Fruit fly (Drosophila melanogaster): ENCODE measurements around the gene Mi-2.
A peak's percentile ranks its signal among the peaks of the same experiment; 100 is the strongest.

The Mi-2 gene

DNA sequence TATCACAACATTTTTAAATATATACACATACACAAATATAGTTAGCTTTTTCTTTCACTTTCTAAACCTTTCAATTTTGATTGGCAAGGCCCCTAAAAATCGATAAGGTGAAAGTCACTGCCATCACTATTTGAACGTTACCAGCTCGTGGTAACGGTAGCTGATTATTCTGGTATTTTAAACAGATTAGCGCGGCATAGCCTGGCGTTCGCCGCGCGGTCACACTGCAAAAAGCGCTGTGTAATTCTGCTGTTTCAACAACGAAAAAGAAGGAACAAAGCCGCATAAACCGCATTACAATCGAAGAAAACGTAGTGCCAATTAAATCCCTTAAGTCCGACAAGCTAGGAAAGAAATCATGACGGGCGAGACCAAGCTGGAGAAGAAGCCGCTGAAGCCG is 4.8 kb upstream of the Mi-2 start, which contains the start of gene Rpn1 (continued):
- TF ChIP-seq Xbp1 (GFP tag; optimal IDR thresholded peaks at IDR 0.05), result peak; percentile 48
- TF ChIP-seq row (GFP tag; IDR thresholded peaks at IDR 0.05), result peak; percentile 82
- no peak; the same call in 1 of the 2 replicates for TF ChIP-seq NFAT (GFP tag; IDR thresholded peaks at IDR 0.05)
- no peak for TF ChIP-seq CG33557 (GFP tag; optimal IDR thresholded peaks at IDR 0.05)
- TF ChIP-seq HLH3B (GFP tag; IDR thresholded peaks at IDR 0.05), result no peak
- peak; percentile 59 for TF ChIP-seq Scr (GFP tag; IDR thresholded peaks at IDR 0.05; ENCODE audit: partially characterized antibody)
- TF ChIP-seq CG4854 (GFP tag; optimal IDR thresholded peaks at IDR 0.05), result no peak
- TF ChIP-seq cwo (GFP tag; optimal IDR thresholded peaks at IDR 0.05), result no peak
- TF ChIP-seq twi (tag; optimal IDR thresholded peaks at IDR 0.05), result no peak
- no peak for TF ChIP-seq Ptx1 (GFP tag; IDR thresholded peaks at IDR 0.05)
- no peak for TF ChIP-seq Neu2 (GFP tag; optimal IDR thresholded peaks at IDR 0.05; ENCODE audit: borderline replicate concordance)
- TF ChIP-seq CG3726 (GFP tag; IDR thresholded peaks at IDR 0.05), result no peak
- no peak for TF ChIP-seq zfh1 (GFP tag; IDR thresholded peaks at IDR 0.05)
- no peak for TF ChIP-seq crol (GFP tag; IDR thresholded peaks at IDR 0.05)
- TF ChIP-seq CG6791 (GFP tag; IDR thresholded peaks at IDR 0.05; ENCODE audit: partially characterized antibody), result peak; percentile 62; the same call in 1 of the 3 replicates
- TF ChIP-seq vnd (GFP tag; IDR thresholded peaks at IDR 0.05; ENCODE audit: partially characterized antibody), result 0 out of 3 replicates have a peak, but pooled peaks have one; percentile 33
- TF ChIP-seq btn (GFP tag; optimal IDR thresholded peaks at IDR 0.05), result no peak
- TF ChIP-seq chn (GFP tag; optimal IDR thresholded peaks at IDR 0.05), result no peak
- TF ChIP-seq Doc3 (GFP tag; IDR thresholded peaks at IDR 0.05; ENCODE audit: partially characterized antibody), result no peak
- no peak for TF ChIP-seq CG2712 (tag; optimal IDR thresholded peaks at IDR 0.05)
- no peak for TF ChIP-seq Aef1 (GFP tag; IDR thresholded peaks at IDR 0.05)
- TF ChIP-seq CG17568 (GFP tag; optimal IDR thresholded peaks at IDR 0.05), result no peak
- TF ChIP-seq CG10267 (tag; optimal IDR thresholded peaks at IDR 0.05), result peak; percentile 17
- TF ChIP-seq CG31224 (GFP tag; IDR thresholded peaks at IDR 0.05), result no peak
- no peak for TF ChIP-seq Usf (GFP tag; optimal IDR thresholded peaks at IDR 0.05)
- TF ChIP-seq CG4617 (GFP tag; optimal IDR thresholded peaks at IDR 0.05; ENCODE audit: borderline replicate concordance), result peak; percentile 92
- no peak for TF ChIP-seq CG11504 (tag; optimal IDR thresholded peaks at IDR 0.05)
- peak; percentile 4 for TF ChIP-seq CHES-1-like (GFP tag; optimal IDR thresholded peaks at IDR 0.05)
- TF ChIP-seq CG3838 (GFP tag; optimal IDR thresholded peaks at IDR 0.05), result no peak
- no peak for TF ChIP-seq D (optimal IDR thresholded peaks at IDR 0.05)
- no peak for TF ChIP-seq D (GFP tag; optimal IDR thresholded peaks at IDR 0.05)
- TF ChIP-seq CG8281 (tag; optimal IDR thresholded peaks at IDR 0.05), result no peak
- TF ChIP-seq Fer1 (GFP tag; optimal IDR thresholded peaks at IDR 0.05), result peak; percentile 15
- no peak for TF ChIP-seq CG3163 (GFP tag; optimal IDR thresholded peaks at IDR 0.05)
- no peak for TF ChIP-seq Jarid2 (GFP tag; optimal IDR thresholded peaks at IDR 0.05)
- no peak for TF ChIP-seq CG10209 (GFP tag; optimal IDR thresholded peaks at IDR 0.05)
- TF ChIP-seq CG17912 (GFP tag; optimal IDR thresholded peaks at IDR 0.05), result no peak
- peak; percentile 53; the same call in 1 of the 3 replicates for TF ChIP-seq so (GFP tag; IDR thresholded peaks at IDR 0.05)
- no peak for TF ChIP-seq CG10462 (GFP tag; optimal IDR thresholded peaks at IDR 0.05)
- TF ChIP-seq gt (GFP tag; IDR thresholded peaks at IDR 0.05), result no peak
- no peak for TF ChIP-seq Blimp-1 (GFP tag; optimal IDR thresholded peaks at IDR 0.05)
- TF ChIP-seq CG1647 (GFP tag; optimal IDR thresholded peaks at IDR 0.05), result no peak
- TF ChIP-seq NfI (GFP tag; optimal IDR thresholded peaks at IDR 0.05), result no peak
- no peak for TF ChIP-seq caup (GFP tag; optimal IDR thresholded peaks at IDR 0.05; ENCODE audit: severe bottlenecking)
- no peak for TF ChIP-seq Six4 (GFP tag; optimal IDR thresholded peaks at IDR 0.05)
- TF ChIP-seq CG9932 (GFP tag; IDR thresholded peaks at IDR 0.05), result peak; percentile 66
- peak; percentile 12 for TF ChIP-seq gro (GFP tag; optimal IDR thresholded peaks at IDR 0.05)
- no peak for TF ChIP-seq exex (tag; optimal IDR thresholded peaks at IDR 0.05)
- peak; percentile 5 for TF ChIP-seq Hsf (GFP tag; optimal IDR thresholded peaks at IDR 0.05)
- peak; percentile 21 for TF ChIP-seq Sry-β (GFP tag; optimal IDR thresholded peaks at IDR 0.05)
- no peak for TF ChIP-seq CG14014 (GFP tag; IDR thresholded peaks at IDR 0.05)

All from whole organism, embryonic.